Worm (Caenorhabditis elegans) whole organism, early embryonic: ENCODE measurements around the gene ZK1010.10.

ENCODE experiments used
- aly-1 ChIP-seq: sonication (generic microtip); optimal IDR thresholded peaks from 2 replicates; lab custom pipeline; 2016; ENCODE audit warnings: missing genetic modification characterization, missing compliant biosample characterization
- ama-1 ChIP-seq: fragments of 150-350 bp; optimal IDR thresholded peaks from 2 replicates; lab custom pipeline; 2014
- ceh-36 ChIP-seq: sonication (generic microtip); optimal IDR thresholded peaks from 2 replicates; lab custom pipeline; 2016; ENCODE audit warnings: missing genetic modification characterization, inconsistent platforms, missing compliant biosample characterization
- flt-1 ChIP-seq: fragments of 200-800 bp; sonication (Bioruptor generic); IDR thresholded peaks from 2 replicates; pipeline ENCODE4 v1.3.6; 2022; ENCODE audit warnings: missing genetic modification characterization, missing compliant biosample characterization
- hmbx-1 ChIP-seq: sonication (generic microtip); optimal IDR thresholded peaks from 2 replicates; lab custom pipeline; 2016; ENCODE audit warnings: mild to moderate bottlenecking, missing genetic modification characterization, missing compliant biosample characterization
- hmg-4 ChIP-seq: fragments of 200-800 bp; sonication (Bioruptor generic); optimal IDR thresholded peaks from 2 replicates; lab custom pipeline; 2018; ENCODE audit warnings: mild to moderate bottlenecking, missing genetic modification characterization, missing compliant biosample characterization
- hnd-1 ChIP-seq: sonication (generic microtip); optimal IDR thresholded peaks from 2 replicates; lab custom pipeline; 2016; ENCODE audit warnings: missing genetic modification characterization, missing compliant biosample characterization
- scrt-1 ChIP-seq: fragments of 200-800 bp; sonication (Bioruptor generic); IDR thresholded peaks from 2 replicates; pipeline ENCODE4 v1.3.6; 2022; ENCODE audit warnings: missing genetic modification characterization, missing compliant biosample characterization
- sea-1 ChIP-seq: fragments of 200-800 bp; sonication (Bioruptor generic); conservative IDR thresholded peaks from 2 replicates; pipeline ENCODE4 v1.3.6; 2022; ENCODE audit warnings: missing genetic modification characterization, missing compliant biosample characterization
- tbx-11 ChIP-seq: fragments of 200-800 bp; sonication (Bioruptor generic); IDR thresholded peaks from 2 replicates; pipeline ENCODE4 v1.3.6; 2022; ENCODE audit warnings: missing genetic modification characterization, missing compliant biosample characterization
- tbx-37 ChIP-seq: fragments of 200-800 bp; sonication (Bioruptor generic); conservative IDR thresholded peaks from 2 replicates; pipeline ENCODE4 v1.3.6; 2022; ENCODE audit warnings: missing genetic modification reagents, missing genetic modification characterization, missing compliant biosample characterization
- tra-4 ChIP-seq: sonication (generic microtip); optimal IDR thresholded peaks from 2 replicates; lab custom pipeline; 2017; ENCODE audit warnings: missing genetic modification characterization, missing compliant biosample characterization

DNA sequence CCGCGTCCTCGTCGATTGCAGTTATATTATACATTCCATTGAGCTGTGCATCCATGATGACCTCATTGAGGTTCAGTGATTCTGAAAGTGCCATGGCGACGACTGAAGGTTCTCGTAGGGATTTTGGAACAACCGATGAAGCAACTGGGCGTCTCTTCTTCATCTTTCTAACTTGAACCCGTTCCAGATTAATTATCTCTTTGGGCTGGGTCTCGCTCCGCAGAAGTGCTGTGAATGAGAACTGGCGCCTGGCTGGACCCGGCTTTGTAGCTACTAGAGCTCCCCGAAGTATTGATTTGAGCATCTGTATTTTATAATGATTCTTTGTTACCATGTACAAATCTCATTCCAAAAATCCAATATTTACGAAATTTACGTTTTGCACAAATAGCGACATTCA is 24.6 kb upstream of the ZK1010.10 start, which contains the start of gene ZK1010.2:
- TF ChIP-seq ama-1 (lab: Kevin White, UChicago) (no peak), tbx-37 (GFP tag; lab: Robert Waterston, UW) (no peak), sea-1 (no peak), hmg-4 (GFP tag; lab: Kevin White, UChicago) (no peak), hmbx-1 (tag; lab: Kevin White, UChicago) (no peak), tra-4 (tag; lab: Kevin White, UChicago) (no peak), hnd-1 (tag; lab: Kevin White, UChicago) (no peak), scrt-1 (GFP tag; lab: Robert Waterston, UW) (no peak), flt-1 (GFP tag; lab: Robert Waterston, UW) (no peak), aly-1 (tag; lab: Kevin White, UChicago) (no peak), tbx-11 (GFP tag; lab: Robert Waterston, UW) (no peak), ceh-36 (tag; lab: Kevin White, UChicago) (no peak)
